Fruit fly (Drosophila melanogaster) whole organism, embryonic: ENCODE measurements around the gene CG13085.

Source experiments
- CG10209 ChIP-seq: fragments of 200-800 bp; sonication (Bioruptor generic); optimal IDR thresholded peaks from 3 replicates; lab custom pipeline; 2017; ENCODE audit warnings: missing biosample characterization, mild to moderate bottlenecking, missing genetic modification characterization, missing genetic modification reagents
- CG10274 ChIP-seq: fragments of 200-800 bp; sonication (Bioruptor generic); optimal IDR thresholded peaks from 3 replicates; lab custom pipeline; 2017; ENCODE audit warnings: missing biosample characterization, mild to moderate bottlenecking, missing genetic modification characterization
- CG10979 ChIP-seq: fragments of 200-800 bp; sonication (Bioruptor generic); optimal IDR thresholded peaks from 2 replicates; lab custom pipeline; 2018; ENCODE audit warnings: missing biosample characterization, mild to moderate bottlenecking, missing genetic modification characterization, moderate library complexity
- CG11085 ChIP-seq: fragments of 200-800 bp; sonication (Bioruptor generic); IDR thresholded peaks from 2 replicates; pipeline ENCODE4 v1.3.6; 2022; ENCODE audit warnings: missing biosample characterization, missing genetic modification characterization
- CG11456 ChIP-seq: fragments of 200-800 bp; sonication (Bioruptor generic); IDR thresholded peaks from 3 replicates; pipeline ENCODE4 v1.3.6; 2022; ENCODE audit warnings: missing biosample characterization, missing genetic modification characterization
- CG11723 ChIP-seq: fragments of 200-800 bp; sonication (Bioruptor generic); optimal IDR thresholded peaks from 2 replicates; lab custom pipeline; 2017; ENCODE audit warnings: missing biosample characterization, mild to moderate bottlenecking, missing genetic modification characterization
- CG12236 ChIP-seq: fragments of 200-800 bp; sonication (Bioruptor generic); optimal IDR thresholded peaks from 2 replicates; lab custom pipeline; 2016; ENCODE audit warnings: missing biosample characterization, missing genetic modification characterization
- CG12659 ChIP-seq: fragments of 200-800 bp; sonication (Bioruptor generic); optimal IDR thresholded peaks from 3 replicates; lab custom pipeline; 2017; ENCODE audit warnings: mild to moderate bottlenecking, missing biosample characterization, missing genetic modification reagents, missing genetic modification characterization
- CG15514 ChIP-seq: fragments of 200-800 bp; sonication (Bioruptor generic); optimal IDR thresholded peaks from 3 replicates; lab custom pipeline; 2017; ENCODE audit warnings: missing biosample characterization, missing genetic modification characterization, mild to moderate bottlenecking, moderate library complexity, missing genetic modification reagents
- CG17328 ChIP-seq: fragments of 200-800 bp; sonication (Bioruptor generic); IDR thresholded peaks from 2 replicates; pipeline ENCODE4 v1.3.6; 2022; ENCODE audit warnings: missing biosample characterization, missing genetic modification characterization
- CG2712 ChIP-seq: fragments of 200-800 bp; optimal IDR thresholded peaks from 3 replicates; lab custom pipeline; 2019; ENCODE audit warnings: missing biosample characterization, mild to moderate bottlenecking, missing genetic modification characterization, moderate library complexity
- CG3163 ChIP-seq: fragments of 200-800 bp; sonication (Bioruptor generic); optimal IDR thresholded peaks from 3 replicates; lab custom pipeline; 2016; ENCODE audit warnings: missing biosample characterization, missing genetic modification characterization
- CG33213 ChIP-seq: fragments of 200-800 bp; sonication (Bioruptor generic); optimal IDR thresholded peaks from 3 replicates; lab custom pipeline; 2016; ENCODE audit warnings: missing biosample characterization, missing genetic modification characterization
- CG3838 ChIP-seq: fragments of 200-800 bp; sonication (Bioruptor generic); optimal IDR thresholded peaks from 3 replicates; lab custom pipeline; 2016; ENCODE audit warnings: missing biosample characterization, missing genetic modification characterization
- CG5245 ChIP-seq: fragments of 200-800 bp; sonication (Bioruptor generic); optimal IDR thresholded peaks from 3 replicates; lab custom pipeline; 2016; ENCODE audit warnings: missing biosample characterization, missing genetic modification characterization
- CG6654 ChIP-seq: fragments of 200-800 bp; sonication (Bioruptor generic); optimal IDR thresholded peaks from 2 replicates; lab custom pipeline; 2017; ENCODE audit warnings: missing biosample characterization, mild to moderate bottlenecking, missing genetic modification characterization
- CG8924 ChIP-seq: fragments of 200-800 bp; optimal IDR thresholded peaks from 3 replicates; lab custom pipeline; 2019; ENCODE audit warnings: missing biosample characterization, mild to moderate bottlenecking, missing genetic modification characterization, moderate library complexity
- CG9215 ChIP-seq: fragments of 200-800 bp; sonication (Bioruptor generic); IDR thresholded peaks from 2 replicates; pipeline ENCODE4 v1.3.6; 2022; ENCODE audit warnings: missing biosample characterization, missing genetic modification characterization
- D19B ChIP-seq: fragments of 200-800 bp; sonication (Bioruptor generic); optimal IDR thresholded peaks from 2 replicates; lab custom pipeline; 2017; ENCODE audit warnings: missing biosample characterization, mild to moderate bottlenecking, missing genetic modification characterization
- Dfd ChIP-seq, 2 experiments: fragments of >200 bp; optimal IDR thresholded peaks; 2 replicates each; lab custom pipeline; 2017; ENCODE audit warnings: missing biosample characterization in 2 of 2, missing genetic modification characterization in 2 of 2
- Dip2 ChIP-seq: fragments of 200-800 bp; sonication (Bioruptor generic); IDR thresholded peaks from 2 replicates; pipeline ENCODE4 v1.3.6; 2022; ENCODE audit warnings: missing biosample characterization, missing genetic modification characterization
- E2f1 ChIP-seq: fragments of 200-800 bp; sonication (Bioruptor generic); IDR thresholded peaks from 2 replicates; pipeline ENCODE4 v1.3.6; 2022; ENCODE audit warnings: missing biosample characterization, missing genetic modification characterization
- Eip74EF ChIP-seq, 2 experiments: fragments of 200-800 bp in 1 of 2; fragments of >200 bp in 1 of 2; sonication (Bioruptor generic) in 1 of 2; optimal IDR thresholded peaks; 2 replicates each; lab custom pipeline; 2017 to 2019; ENCODE audit warnings: missing biosample characterization in 2 of 2, missing genetic modification characterization in 2 of 2, mild to moderate bottlenecking in 1 of 2, moderate library complexity in 1 of 2
- Hr51 ChIP-seq, 2 experiments: fragments of 200-800 bp; sonication (Bioruptor generic); optimal IDR thresholded peaks; 2 replicates in 1 of 2; 3 replicates in 1 of 2; lab custom pipeline; 2016 to 2018; ENCODE audit warnings: missing biosample characterization in 2 of 2, missing genetic modification characterization in 2 of 2, mild to moderate bottlenecking in 1 of 2, moderate library complexity in 1 of 2
- Lhr ChIP-seq: fragments of 200-800 bp; sonication (Bioruptor generic); optimal IDR thresholded peaks from 3 replicates; lab custom pipeline; 2017; ENCODE audit warnings: mild to moderate bottlenecking, missing biosample characterization, missing genetic modification reagents, missing genetic modification characterization
- Meics ChIP-seq: fragments of 200-800 bp; sonication (Bioruptor generic); optimal IDR thresholded peaks from 2 replicates; lab custom pipeline; 2017; ENCODE audit warnings: missing biosample characterization, mild to moderate bottlenecking, missing genetic modification characterization
- NFAT ChIP-seq: fragments of 200-800 bp; sonication (Bioruptor generic); IDR thresholded peaks from 2 replicates; pipeline ENCODE4 v1.3.6; 2022; ENCODE audit warnings: missing biosample characterization, missing genetic modification characterization
- Oaz ChIP-seq: fragments of 200-800 bp; sonication (Bioruptor generic); IDR thresholded peaks from 2 replicates; pipeline ENCODE4 v1.3.6; 2022; ENCODE audit warnings: missing biosample characterization, missing genetic modification characterization
- PHDP ChIP-seq: fragments of 200-800 bp; sonication (Bioruptor generic); optimal IDR thresholded peaks from 3 replicates; lab custom pipeline; 2018; ENCODE audit warnings: missing biosample characterization, mild to moderate bottlenecking, missing genetic modification characterization, moderate library complexity
- Taf1 ChIP-seq: fragments of 200-800 bp; sonication (Bioruptor generic); IDR thresholded peaks from 2 replicates; pipeline ENCODE4 v1.3.6; 2022; ENCODE audit warnings: missing biosample characterization, missing genetic modification characterization
- Trl ChIP-seq, 3 experiments: fragments of >200 bp in 2 of 3; fragments of 200-800 bp in 1 of 3; sonication (Bioruptor generic) in 1 of 3; optimal IDR thresholded peaks; 2 replicates in 1 of 3; 3 replicates in 2 of 3; lab custom pipeline; 2016 to 2017; ENCODE audit warnings: missing biosample characterization in 1 of 3, missing genetic modification characterization in 1 of 3
- Xbp1 ChIP-seq: fragments of 200-800 bp; sonication (Bioruptor generic); optimal IDR thresholded peaks from 3 replicates; lab custom pipeline; 2016; ENCODE audit warnings: missing biosample characterization, mild to moderate bottlenecking, missing genetic modification characterization
- aop ChIP-seq: fragments of 200-800 bp; sonication (Bioruptor generic); IDR thresholded peaks from 2 replicates; pipeline ENCODE4 v1.3.6; 2022; ENCODE audit warnings: missing biosample characterization, missing genetic modification characterization
- ato ChIP-seq: fragments of 200-800 bp; sonication (Bioruptor generic); IDR thresholded peaks from 2 replicates; pipeline ENCODE4 v1.3.6; 2022; ENCODE audit warnings: missing biosample characterization, missing genetic modification characterization; ENCODE audit not compliant: partially characterized antibody
- ci ChIP-seq: fragments of 200-800 bp; sonication (Bioruptor generic); IDR thresholded peaks from 3 replicates; pipeline ENCODE4 v1.3.6; 2022; ENCODE audit warnings: missing biosample characterization, missing genetic modification characterization
- crc ChIP-seq: fragments of 200-800 bp; sonication (Bioruptor generic); optimal IDR thresholded peaks from 2 replicates; lab custom pipeline; 2016; ENCODE audit warnings: missing biosample characterization, missing genetic modification characterization
- dati ChIP-seq: fragments of 200-800 bp; sonication (Bioruptor generic); IDR thresholded peaks from 2 replicates; pipeline ENCODE4 v1.3.6; 2022; ENCODE audit warnings: missing biosample characterization, missing genetic modification characterization
- fd102C ChIP-seq: fragments of 200-800 bp; sonication (Bioruptor generic); optimal IDR thresholded peaks from 2 replicates; lab custom pipeline; 2018; ENCODE audit warnings: missing biosample characterization, mild to moderate bottlenecking, missing genetic modification characterization, moderate library complexity
- grau ChIP-seq: fragments of 200-800 bp; optimal IDR thresholded peaks from 3 replicates; lab custom pipeline; 2019; ENCODE audit warnings: missing biosample characterization, mild to moderate bottlenecking, missing genetic modification characterization, moderate library complexity
- gt ChIP-seq: fragments of 200-800 bp; sonication (Bioruptor generic); IDR thresholded peaks from 2 replicates; pipeline ENCODE4 v1.3.6; 2022; ENCODE audit warnings: missing biosample characterization, missing genetic modification characterization
- jumu ChIP-seq: fragments of 200-800 bp; sonication (Bioruptor generic); optimal IDR thresholded peaks from 3 replicates; lab custom pipeline; 2016; ENCODE audit warnings: missing biosample characterization, missing genetic modification characterization
- mirr ChIP-seq: fragments of 200-800 bp; sonication (Bioruptor generic); optimal IDR thresholded peaks from 3 replicates; lab custom pipeline; 2018; ENCODE audit warnings: missing biosample characterization, mild to moderate bottlenecking, missing genetic modification characterization
- nerfin-1 ChIP-seq: fragments of 200-800 bp; sonication (Bioruptor generic); optimal IDR thresholded peaks from 3 replicates; lab custom pipeline; 2019; ENCODE audit warnings: missing biosample characterization, mild to moderate bottlenecking, missing genetic modification characterization, moderate library complexity
- onecut ChIP-seq: fragments of 200-800 bp; sonication (Bioruptor generic); IDR thresholded peaks from 2 replicates; pipeline ENCODE4 v1.3.6; 2022; ENCODE audit warnings: missing biosample characterization, missing genetic modification characterization
- pita ChIP-seq: fragments of 200-800 bp; sonication (Bioruptor generic); optimal IDR thresholded peaks from 2 replicates; lab custom pipeline; 2017; ENCODE audit warnings: missing biosample characterization, mild to moderate bottlenecking, missing genetic modification characterization
- so ChIP-seq: fragments of 200-800 bp; sonication (Bioruptor generic); IDR thresholded peaks from 3 replicates; pipeline ENCODE4 v1.3.6; 2022; ENCODE audit warnings: missing biosample characterization, missing genetic modification characterization
- sob ChIP-seq: fragments of 200-800 bp; sonication (Bioruptor generic); IDR thresholded peaks from 2 replicates; pipeline ENCODE4 v1.3.6; 2022; ENCODE audit warnings: missing biosample characterization, missing genetic modification characterization
- sr ChIP-seq: fragments of 200-800 bp; sonication (Bioruptor generic); IDR thresholded peaks from 3 replicates; pipeline ENCODE4 v1.3.6; 2022; ENCODE audit warnings: missing biosample characterization, missing genetic modification characterization
- tna ChIP-seq: fragments of 200-800 bp; sonication (Bioruptor generic); IDR thresholded peaks from 2 replicates; pipeline ENCODE4 v1.3.6; 2022; ENCODE audit warnings: missing biosample characterization, missing genetic modification characterization; ENCODE audit not compliant: partially characterized antibody
- ttk ChIP-seq: fragments of 200-800 bp; sonication (Bioruptor generic); IDR thresholded peaks from 2 replicates; pipeline ENCODE4 v2.1.2; 2022; ENCODE audit warnings: missing biosample characterization, missing genetic modification characterization

Gene CG13085

dm6 chr2L:19444734-19445140, 20.9 kb downstream of the CG13085 start, which contains the start of gene Hs2st (continued):
- TF ChIP-seq CG10209 (GFP tag; lab: Kevin White, UChicago) (peak; percentile 94), ttk (GFP tag; lab: Robert Waterston, UW) (peak; percentile 86), so (peak; percentile 89; the same call in 1 of the 3 replicates), CG2712 (tag; lab: Kevin White, UChicago) (peak; percentile 92), gt (GFP tag; lab: Robert Waterston, UW) (peak; percentile 83), CG12659 (peak; percentile 95), CG3838 (GFP tag; lab: Kevin White, UChicago) (peak; percentile 79), dati (GFP tag; lab: Robert Waterston, UW) (peak; percentile 53; the same call in 1 of the 2 replicates), CG11085 (GFP tag; lab: Robert Waterston, UW) (peak; percentile 92), CG6654 (GFP tag; lab: Kevin White, UChicago) (peak; percentile 69), CG3163 (peak; percentile 77), tna (no peak), sr (GFP tag; lab: Robert Waterston, UW) (peak; percentile 46; the same call in 1 of the 3 replicates), CG8924 (tag; lab: Kevin White, UChicago) (peak; percentile 88), CG11456 (GFP tag; lab: Robert Waterston, UW) (peak; percentile 91), CG9215 (GFP tag; lab: Robert Waterston, UW) (peak; percentile 96), grau (tag; lab: Kevin White, UChicago) (peak; percentile 92), Hr51 (GFP tag; optimal IDR thresholded peaks at IDR 0.05; lab: Kevin White, UChicago) (peak; percentile 87 to 97), Trl (optimal IDR thresholded peaks at IDR 0.05; lab: Kevin White, UChicago) (peak in 1 of 2 experiments; percentile 1), Trl (GFP tag; optimal IDR thresholded peaks at IDR 0.05; lab: Kevin White, UChicago) (peak; percentile 96), Oaz (GFP tag; lab: Robert Waterston, UW) (peak; percentile 87), Meics (peak; percentile 88), CG10979 (tag; lab: Kevin White, UChicago) (peak; percentile 81), Lhr (GFP tag; lab: Kevin White, UChicago) (peak; percentile 92), CG17328 (GFP tag; lab: Robert Waterston, UW) (peak; percentile 88), PHDP (tag; lab: Kevin White, UChicago) (peak; percentile 86), Xbp1 (GFP tag; lab: Kevin White, UChicago) (peak; percentile 96), CG10274 (peak; percentile 66), nerfin-1 (tag; lab: Kevin White, UChicago) (peak; percentile 98), onecut (GFP tag; lab: Robert Waterston, UW) (peak; percentile 64; the same call in 1 of the 2 replicates), CG11723 (GFP tag; lab: Kevin White, UChicago) (peak; percentile 85), E2f1 (GFP tag; lab: Robert Waterston, UW) (peak; percentile 90), aop (GFP tag; lab: Robert Waterston, UW) (peak; percentile 80), CG15514 (GFP tag; lab: Kevin White, UChicago) (peak; percentile 85), mirr (peak; percentile 79), CG12236 (GFP tag; lab: Kevin White, UChicago) (peak; percentile 84), fd102C (GFP tag; lab: Kevin White, UChicago) (peak; percentile 27), D19B (GFP tag; lab: Kevin White, UChicago) (peak; percentile 80), crc (GFP tag; lab: Kevin White, UChicago) (peak; percentile 85), sob (GFP tag; lab: Robert Waterston, UW) (peak; percentile 96), Taf1 (GFP tag; lab: Robert Waterston, UW) (peak; percentile 90), ci (GFP tag; lab: Robert Waterston, UW) (peak; percentile 83), NFAT (peak; percentile 93), CG5245 (GFP tag; lab: Kevin White, UChicago) (peak; percentile 90), CG33213 (GFP tag; lab: Kevin White, UChicago) (peak; percentile 93), jumu (GFP tag; lab: Kevin White, UChicago) (peak; percentile 97), pita (GFP tag; lab: Kevin White, UChicago) (no peak), Dip2 (peak; percentile 39; the same call in 1 of the 2 replicates), Eip74EF (GFP tag; optimal IDR thresholded peaks at IDR 0.05; lab: Kevin White, UChicago) (no peak), Dfd (GFP tag; optimal IDR thresholded peaks at IDR 0.05; lab: Kevin White, UChicago) (no peak), ato (GFP tag; lab: Robert Waterston, UW) (no peak; the same call in 1 of the 2 replicates)
